Fruit fly (Drosophila melanogaster): ENCODE measurements around the gene CG42788.

CG42788 gene

DNA sequence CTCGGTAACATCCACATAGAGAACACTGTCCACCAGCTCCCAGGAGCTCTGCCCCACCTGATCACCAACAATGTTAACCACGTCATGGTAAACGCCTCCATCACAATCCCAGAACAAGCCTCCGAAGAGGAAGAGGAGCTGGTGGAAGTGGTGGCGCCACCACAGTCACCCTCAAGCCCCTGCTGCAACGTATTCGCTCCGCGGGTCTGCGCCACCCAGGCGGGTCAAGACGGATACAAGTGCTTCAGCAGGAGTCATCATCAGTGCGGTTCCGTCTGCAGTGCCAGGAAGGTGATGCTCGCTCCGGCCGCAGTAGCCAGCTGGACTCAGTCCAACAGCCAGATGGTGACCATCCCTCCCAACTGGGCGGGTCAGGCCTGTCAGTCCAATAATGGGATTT is 6.5 kb upstream of the CG42788 start:
- TF ChIP-seq pan (optimal IDR thresholded peaks at IDR 0.05) (no peak), psq (optimal IDR thresholded peaks at IDR 0.05) (no peak), CG8478 (optimal IDR thresholded peaks at IDR 0.05) (no peak), Dll (optimal IDR thresholded peaks at IDR 0.05) (no peak), EcR (GFP tag; optimal IDR thresholded peaks at IDR 0.05) (no peak), usp (GFP tag; optimal IDR thresholded peaks at IDR 0.05) (no peak)

DNA sequence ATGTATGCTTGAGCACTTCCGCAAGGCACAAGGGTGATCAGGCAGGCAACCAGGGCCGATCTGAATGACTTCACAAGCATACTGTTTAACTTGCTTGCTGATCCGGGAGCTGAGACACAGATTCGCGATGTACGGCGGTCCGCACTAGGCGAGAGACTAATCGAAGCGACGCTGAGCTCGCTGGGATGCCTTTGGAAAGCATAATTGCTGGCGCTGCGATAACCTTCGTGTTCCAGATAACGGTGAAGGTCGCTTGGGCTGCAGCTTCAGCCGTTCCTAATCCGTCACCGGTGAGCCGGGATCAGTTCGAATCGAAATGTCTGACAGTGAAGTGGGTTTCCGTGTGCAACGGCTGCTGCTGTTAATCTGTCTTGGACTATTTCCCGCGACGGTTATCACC is 5.1 kb upstream of the CG42788 start, which contains the start of the genes CG6912 and CG3984:
TSS of gene CG6912 (minus strand) at position 159 of the 400 bp plus-strand sequence.
TSS of gene CG3984 (plus strand) at position 303 of the 400 bp plus-strand sequence.
- TF ChIP-seq CG8478 (optimal IDR thresholded peaks at IDR 0.05) = no peak
- TF ChIP-seq Dll (optimal IDR thresholded peaks at IDR 0.05) = no peak
- TF ChIP-seq psq (optimal IDR thresholded peaks at IDR 0.05) = no peak
- TF ChIP-seq usp (GFP tag; optimal IDR thresholded peaks at IDR 0.05) = no peak
- TF ChIP-seq pan (optimal IDR thresholded peaks at IDR 0.05) = no peak
- no peak for TF ChIP-seq EcR (GFP tag; optimal IDR thresholded peaks at IDR 0.05)

dm6 chr3R:15136015-15136414 is 4.3 kb upstream of the CG42788 start:
- no peak for TF ChIP-seq usp (GFP tag; optimal IDR thresholded peaks at IDR 0.05)
- TF ChIP-seq EcR (GFP tag; optimal IDR thresholded peaks at IDR 0.05) = no peak
- no peak for TF ChIP-seq Dll (optimal IDR thresholded peaks at IDR 0.05)
- no peak for TF ChIP-seq pan (optimal IDR thresholded peaks at IDR 0.05)
- no peak for TF ChIP-seq psq (optimal IDR thresholded peaks at IDR 0.05)
- TF ChIP-seq CG8478 (optimal IDR thresholded peaks at IDR 0.05) = no peak

- TF ChIP-seq EcR (GFP tag; optimal IDR thresholded peaks at IDR 0.05) = no peak
- TF ChIP-seq pan (optimal IDR thresholded peaks at IDR 0.05) = no peak
- no peak for TF ChIP-seq usp (GFP tag; optimal IDR thresholded peaks at IDR 0.05)
- TF ChIP-seq psq (optimal IDR thresholded peaks at IDR 0.05) = no peak
- no peak for TF ChIP-seq CG8478 (optimal IDR thresholded peaks at IDR 0.05)
- no peak for TF ChIP-seq Dll (optimal IDR thresholded peaks at IDR 0.05)
These were observed 853 bp downstream of the CG42788 start for dm6 chr3R:15130873-15131272.

DNA sequence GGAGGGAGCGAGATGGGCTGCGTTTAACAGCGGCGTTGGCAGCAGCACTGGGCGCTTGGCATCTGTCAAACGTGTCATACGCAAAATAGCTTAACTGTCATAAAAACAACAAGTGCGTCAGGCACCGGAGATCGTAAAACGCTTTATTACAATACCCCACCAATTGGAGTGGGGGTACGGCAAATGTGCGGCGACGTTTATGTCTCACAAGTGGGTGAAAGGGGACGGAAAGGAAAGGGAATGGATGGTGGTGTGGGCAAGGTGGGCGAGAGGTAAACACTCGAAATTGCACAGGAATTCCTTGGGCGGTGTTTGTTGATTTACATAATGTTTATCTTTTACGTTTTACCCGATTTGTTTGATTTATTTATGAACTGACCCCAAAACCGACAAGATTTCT is 1.7 kb downstream of the CG42788 start:
- TF ChIP-seq usp (GFP tag; optimal IDR thresholded peaks at IDR 0.05) (no peak), pan (optimal IDR thresholded peaks at IDR 0.05) (no peak), EcR (GFP tag; optimal IDR thresholded peaks at IDR 0.05) (no peak), Dll (optimal IDR thresholded peaks at IDR 0.05) (no peak), psq (optimal IDR thresholded peaks at IDR 0.05) (no peak), CG8478 (optimal IDR thresholded peaks at IDR 0.05) (no peak)

dm6 chr3R:15128646-15129429 is 2.9 kb downstream of the CG42788 start:
- TF ChIP-seq CG8478 (optimal IDR thresholded peaks at IDR 0.05) (no peak), EcR (GFP tag; optimal IDR thresholded peaks at IDR 0.05) (no peak)

- TF ChIP-seq usp (GFP tag; optimal IDR thresholded peaks at IDR 0.05) = no peak
- no peak for TF ChIP-seq EcR (GFP tag; optimal IDR thresholded peaks at IDR 0.05)
- TF ChIP-seq psq (optimal IDR thresholded peaks at IDR 0.05) = no peak
- TF ChIP-seq pan (optimal IDR thresholded peaks at IDR 0.05) = no peak
- no peak for TF ChIP-seq CG8478 (optimal IDR thresholded peaks at IDR 0.05)
- no peak for TF ChIP-seq Dll (optimal IDR thresholded peaks at IDR 0.05)
These were observed 3.7 kb downstream of the CG42788 start for dm6 chr3R:15128060-15128459.

- TF ChIP-seq CG8478 (optimal IDR thresholded peaks at IDR 0.05) = no peak
- no peak for TF ChIP-seq Dll (optimal IDR thresholded peaks at IDR 0.05)
- no peak for TF ChIP-seq EcR (GFP tag; optimal IDR thresholded peaks at IDR 0.05)
- no peak for TF ChIP-seq pan (optimal IDR thresholded peaks at IDR 0.05)
- TF ChIP-seq usp (GFP tag; optimal IDR thresholded peaks at IDR 0.05) = no peak
- no peak for TF ChIP-seq psq (optimal IDR thresholded peaks at IDR 0.05)
These were observed 5.9 kb downstream of the CG42788 start for dm6 chr3R:15125796-15126195.

dm6 chr3R:15124559-15124958 is 7.2 kb downstream of the CG42788 start:
- TF ChIP-seq psq (optimal IDR thresholded peaks at IDR 0.05) = no peak
- no peak for TF ChIP-seq CG8478 (optimal IDR thresholded peaks at IDR 0.05)
- no peak for TF ChIP-seq EcR (GFP tag; optimal IDR thresholded peaks at IDR 0.05)

DNA sequence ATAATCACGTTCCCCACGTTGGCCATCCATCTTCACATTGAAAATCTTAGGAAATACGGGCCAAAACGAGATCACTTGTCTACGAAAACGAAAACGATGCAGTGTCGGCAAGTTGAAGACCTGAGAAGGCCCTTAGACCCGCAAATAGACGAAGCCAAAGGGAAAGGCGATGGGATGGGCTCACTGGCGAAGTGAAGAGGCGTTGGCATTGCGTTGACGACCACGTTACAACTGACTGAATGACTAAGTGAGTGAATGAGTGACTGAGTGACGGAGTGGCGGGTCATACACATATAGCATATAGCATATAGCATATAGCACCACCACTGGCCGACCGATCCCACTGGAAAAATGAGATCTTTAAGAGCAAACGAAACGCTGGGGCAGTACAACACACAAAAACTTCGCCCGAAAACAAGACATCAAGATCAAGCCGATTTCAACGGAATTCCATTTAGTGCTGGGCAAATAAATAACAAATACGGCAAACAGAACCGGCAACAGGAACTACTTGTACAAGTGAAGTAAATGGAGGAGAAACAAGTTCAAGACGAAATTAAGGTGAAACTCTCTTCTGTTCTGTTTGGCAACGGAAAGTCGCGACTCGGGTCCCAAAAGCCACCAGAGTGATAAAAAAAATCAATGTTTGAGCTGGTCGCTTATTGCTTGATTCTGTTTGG is 8.6 kb downstream of the CG42788 start:
- TF ChIP-seq Dll (optimal IDR thresholded peaks at IDR 0.05) = no peak
- no peak for TF ChIP-seq usp (GFP tag; optimal IDR thresholded peaks at IDR 0.05)
- TF ChIP-seq psq (optimal IDR thresholded peaks at IDR 0.05) = no peak
- no peak for TF ChIP-seq CG8478 (optimal IDR thresholded peaks at IDR 0.05)
- TF ChIP-seq pan (optimal IDR thresholded peaks at IDR 0.05) = no peak
- TF ChIP-seq EcR (GFP tag; optimal IDR thresholded peaks at IDR 0.05) = no peak

DNA sequence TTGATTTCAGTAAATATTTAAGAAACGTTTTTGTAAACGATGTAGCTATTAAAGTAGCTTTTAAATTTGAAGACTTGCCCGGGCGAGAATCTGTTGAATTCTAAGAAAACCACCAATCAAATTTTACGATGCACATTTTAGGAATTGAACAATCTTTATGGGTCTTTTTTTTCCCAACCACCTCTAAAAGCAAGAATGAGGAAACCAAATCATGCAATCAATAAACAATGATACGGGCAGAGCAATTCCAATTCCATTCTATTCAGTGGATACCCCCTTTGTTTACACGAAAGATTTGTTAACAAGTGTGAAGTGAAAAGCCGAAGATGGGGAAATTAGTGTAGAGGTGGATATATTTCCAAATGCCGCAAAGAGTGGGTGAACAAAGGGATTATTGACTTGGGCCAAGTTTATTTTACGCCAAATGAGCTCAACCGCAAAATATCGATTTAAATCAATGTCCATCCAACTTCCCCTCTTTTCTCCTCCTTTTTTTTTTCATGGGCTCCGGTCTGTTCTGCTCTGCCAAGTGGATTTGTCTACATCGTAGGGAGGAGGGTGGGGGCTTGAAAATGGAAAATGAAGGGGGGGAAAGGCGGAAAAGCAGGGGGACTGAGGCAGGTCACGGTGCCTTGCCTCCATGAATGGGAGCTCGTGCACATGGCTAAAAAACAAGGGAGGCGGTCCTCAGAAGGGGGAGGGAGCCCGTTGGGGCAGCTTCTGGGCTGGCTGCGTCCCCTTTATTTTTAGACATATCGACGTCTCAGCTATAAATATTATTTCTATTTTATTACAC is 9.9 kb downstream of the CG42788 start:
- no peak for TF ChIP-seq CG8478 (optimal IDR thresholded peaks at IDR 0.05)

DNA sequence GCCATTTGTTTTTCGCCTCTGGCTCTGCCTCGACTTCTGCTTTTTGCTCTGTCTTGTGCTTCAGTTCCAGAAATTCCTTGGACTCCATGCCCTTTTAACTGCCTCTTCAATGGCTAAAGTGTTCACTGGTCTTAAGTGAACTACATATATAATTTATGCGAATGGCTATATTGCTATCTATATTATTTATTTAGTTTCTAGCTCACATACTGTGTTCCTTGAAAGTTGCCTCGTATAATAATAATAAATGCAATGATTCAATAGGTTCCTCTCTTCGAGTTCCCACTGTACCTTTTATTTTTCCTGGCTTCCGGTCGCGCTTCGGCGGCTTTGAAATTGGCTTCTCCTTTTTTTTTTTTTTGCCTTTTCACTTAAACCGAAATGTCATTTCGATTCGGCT is 12.0 kb downstream of the CG42788 start:
- TF ChIP-seq pan (optimal IDR thresholded peaks at IDR 0.05) (no peak), EcR (GFP tag; optimal IDR thresholded peaks at IDR 0.05) (no peak), usp (GFP tag; optimal IDR thresholded peaks at IDR 0.05) (no peak), Dll (optimal IDR thresholded peaks at IDR 0.05) (no peak), psq (optimal IDR thresholded peaks at IDR 0.05) (no peak), CG8478 (optimal IDR thresholded peaks at IDR 0.05) (no peak)

Data from whole organism.